Worm (Caenorhabditis elegans) whole organism, early embryonic: ENCODE results near the gene srh-135.

Experiments
- B0310.2 ChIP-seq: sonication (generic microtip); optimal IDR thresholded peaks from 2 replicates; lab custom pipeline; 2016; ENCODE audit warnings: mild to moderate bottlenecking, missing genetic modification characterization, missing compliant biosample characterization
- F13C5.2 ChIP-seq: sonication (generic microtip); optimal IDR thresholded peaks from 2 replicates; lab custom pipeline; 2017; ENCODE audit warnings: mild to moderate bottlenecking, missing genetic modification characterization, inconsistent platforms, missing compliant biosample characterization
- aly-1 ChIP-seq: sonication (generic microtip); optimal IDR thresholded peaks from 2 replicates; lab custom pipeline; 2016; ENCODE audit warnings: missing genetic modification characterization, missing compliant biosample characterization
- ama-1 ChIP-seq: fragments of 150-350 bp; optimal IDR thresholded peaks from 2 replicates; lab custom pipeline; 2014
- ceh-13 ChIP-seq: fragments of 200-800 bp; sonication (Bioruptor generic); optimal IDR thresholded peaks from 2 replicates; lab custom pipeline; 2018; ENCODE audit warnings: mild to moderate bottlenecking, missing genetic modification characterization, missing compliant biosample characterization
- ceh-36 ChIP-seq: sonication (generic microtip); optimal IDR thresholded peaks from 2 replicates; lab custom pipeline; 2016; ENCODE audit warnings: missing genetic modification characterization, inconsistent platforms, missing compliant biosample characterization
- ets-7 ChIP-seq: sonication (generic microtip); optimal IDR thresholded peaks from 2 replicates; lab custom pipeline; 2016; ENCODE audit warnings: missing genotype, missing genetic modification characterization, missing compliant biosample characterization
- flt-1 ChIP-seq: fragments of 200-800 bp; sonication (Bioruptor generic); IDR thresholded peaks from 2 replicates; pipeline ENCODE4 v1.3.6; 2022; ENCODE audit warnings: missing genetic modification characterization, missing compliant biosample characterization
- hmbx-1 ChIP-seq: sonication (generic microtip); optimal IDR thresholded peaks from 2 replicates; lab custom pipeline; 2016; ENCODE audit warnings: mild to moderate bottlenecking, missing genetic modification characterization, missing compliant biosample characterization
- hmg-4 ChIP-seq: fragments of 200-800 bp; sonication (Bioruptor generic); optimal IDR thresholded peaks from 2 replicates; lab custom pipeline; 2018; ENCODE audit warnings: mild to moderate bottlenecking, missing genetic modification characterization, missing compliant biosample characterization
- hnd-1 ChIP-seq: sonication (generic microtip); optimal IDR thresholded peaks from 2 replicates; lab custom pipeline; 2016; ENCODE audit warnings: missing genetic modification characterization, missing compliant biosample characterization
- pes-1 ChIP-seq: fragments of 200-800 bp; sonication (Bioruptor generic); IDR thresholded peaks from 2 replicates; pipeline ENCODE4 v1.3.6; 2022; ENCODE audit warnings: missing genetic modification reagents, missing genetic modification characterization, missing compliant biosample characterization
- scrt-1 ChIP-seq: fragments of 200-800 bp; sonication (Bioruptor generic); IDR thresholded peaks from 2 replicates; pipeline ENCODE4 v1.3.6; 2022; ENCODE audit warnings: missing genetic modification characterization, missing compliant biosample characterization
- sea-1 ChIP-seq: fragments of 200-800 bp; sonication (Bioruptor generic); conservative IDR thresholded peaks from 2 replicates; pipeline ENCODE4 v1.3.6; 2022; ENCODE audit warnings: missing genetic modification characterization, missing compliant biosample characterization
- tbx-11 ChIP-seq: fragments of 200-800 bp; sonication (Bioruptor generic); IDR thresholded peaks from 2 replicates; pipeline ENCODE4 v1.3.6; 2022; ENCODE audit warnings: missing genetic modification characterization, missing compliant biosample characterization
- tbx-37 ChIP-seq: fragments of 200-800 bp; sonication (Bioruptor generic); conservative IDR thresholded peaks from 2 replicates; pipeline ENCODE4 v1.3.6; 2022; ENCODE audit warnings: missing genetic modification reagents, missing genetic modification characterization, missing compliant biosample characterization
- tra-4 ChIP-seq: sonication (generic microtip); optimal IDR thresholded peaks from 2 replicates; lab custom pipeline; 2017; ENCODE audit warnings: missing genetic modification characterization, missing compliant biosample characterization

srh-135 gene

ce11 chrII:10200759-10201158 is 26.2 kb downstream of the srh-135 start, which contains the start of gene arv-1:
Gene arv-1, minus strand, starts transcription at chrII:10200823.
- TF ChIP-seq tbx-11 (GFP tag; lab: Robert Waterston, UW) (no peak), tbx-37 (peak; percentile 65; the same call in 1 of the 2 replicates), pes-1 (GFP tag; lab: Robert Waterston, UW) (peak; percentile 61; the same call in 1 of the 2 replicates)

- TF ChIP-seq B0310.2 (tag; lab: Kevin White, UChicago) (no peak), pes-1 (GFP tag; lab: Robert Waterston, UW) (no peak), hnd-1 (tag; lab: Kevin White, UChicago) (no peak), ceh-36 (tag; lab: Kevin White, UChicago) (no peak), ceh-13 (GFP tag; lab: Kevin White, UChicago) (no peak), sea-1 (GFP tag; lab: Robert Waterston, UW) (no peak)
These were observed 27.0 kb downstream of the srh-135 start, which contains the start of gene R05H5.4 for ce11 chrII:10199906-10200305. Gene R05H5.4, minus strand, starts transcription at chrII:10200006.

- TF ChIP-seq F13C5.2 (no peak), ceh-13 (GFP tag; lab: Kevin White, UChicago) (no peak), flt-1 (GFP tag; lab: Robert Waterston, UW) (no peak), ceh-36 (tag; lab: Kevin White, UChicago) (no peak), aly-1 (tag; lab: Kevin White, UChicago) (no peak), tbx-11 (GFP tag; lab: Robert Waterston, UW) (no peak), hmg-4 (no peak), hnd-1 (tag; lab: Kevin White, UChicago) (no peak), tra-4 (tag; lab: Kevin White, UChicago) (no peak)
These were observed 28.4 kb downstream of the srh-135 start for ce11 chrII:10198486-10198885.

ce11 chrII:10197091-10197675 is 29.7 kb downstream of the srh-135 start, which contains the start of gene R05H5.3:
Gene R05H5.3, plus strand, starts transcription at chrII:10197625.
- TF ChIP-seq flt-1 (GFP tag; lab: Robert Waterston, UW) (no peak), B0310.2 (tag; lab: Kevin White, UChicago) (no peak), hnd-1 (tag; lab: Kevin White, UChicago) (no peak), F13C5.2 (no peak), ceh-13 (GFP tag; lab: Kevin White, UChicago) (no peak), ama-1 (no peak), scrt-1 (no peak)

ce11 chrII:10194605-10195004 is 32.3 kb downstream of the srh-135 start, which contains the start of gene srb-6:
Gene srb-6, plus strand, starts transcription at chrII:10194905.
- TF ChIP-seq hmbx-1 (tag; lab: Kevin White, UChicago) (no peak), aly-1 (tag; lab: Kevin White, UChicago) (no peak), ama-1 (no peak), tra-4 (tag; lab: Kevin White, UChicago) (no peak), ceh-36 (tag; lab: Kevin White, UChicago) (no peak), B0310.2 (tag; lab: Kevin White, UChicago) (no peak), scrt-1 (no peak), flt-1 (GFP tag; lab: Robert Waterston, UW) (no peak), ceh-13 (GFP tag; lab: Kevin White, UChicago) (no peak), hmg-4 (no peak), tbx-37 (no peak)

ce11 chrII:10192207-10192606 is 34.7 kb downstream of the srh-135 start, which contains the start of gene R05H5.7:
Gene R05H5.7, plus strand, starts transcription at chrII:10192507.
- TF ChIP-seq F13C5.2 (no peak), tra-4 (tag; lab: Kevin White, UChicago) (no peak), scrt-1 (no peak), ets-7 (tag; lab: Kevin White, UChicago) (no peak), hnd-1 (tag; lab: Kevin White, UChicago) (no peak), aly-1 (tag; lab: Kevin White, UChicago) (no peak), hmbx-1 (tag; lab: Kevin White, UChicago) (no peak), B0310.2 (tag; lab: Kevin White, UChicago) (no peak)

ce11 chrII:10189369-10189768 is 37.6 kb downstream of the srh-135 start, which contains the start of gene cdc-25.4:
Gene cdc-25.4, minus strand, starts transcription at chrII:10189469.
- TF ChIP-seq pes-1 (GFP tag; lab: Robert Waterston, UW) = no peak
- TF ChIP-seq tbx-11 (GFP tag; lab: Robert Waterston, UW) = no peak
- TF ChIP-seq hmg-4 = no peak
- TF ChIP-seq scrt-1 = no peak
- TF ChIP-seq ceh-36 (tag; lab: Kevin White, UChicago) = no peak
- no peak for TF ChIP-seq hmbx-1 (tag; lab: Kevin White, UChicago)
- no peak for TF ChIP-seq ets-7 (tag; lab: Kevin White, UChicago)
- no peak for TF ChIP-seq tbx-37
- no peak for TF ChIP-seq ama-1

- no peak for TF ChIP-seq pes-1 (GFP tag; lab: Robert Waterston, UW)
- TF ChIP-seq B0310.2 (tag; lab: Kevin White, UChicago) = no peak
- TF ChIP-seq F13C5.2 = no peak
- no peak for TF ChIP-seq flt-1 (GFP tag; lab: Robert Waterston, UW)
These were observed 39.1 kb downstream of the srh-135 start, which contains the start of gene srd-2 for ce11 chrII:10187808-10188207. Gene srd-2, minus strand, starts transcription at chrII:10187908.
